Worm (Caenorhabditis elegans): ENCODE data around the gene gtl-2.
"Not testable (repeated sequence)": the region's sequence is repeated elsewhere in the genome, so short reads cannot be mapped to it uniquely, and the experiment has no call there.

gtl-2 gene

DNA sequence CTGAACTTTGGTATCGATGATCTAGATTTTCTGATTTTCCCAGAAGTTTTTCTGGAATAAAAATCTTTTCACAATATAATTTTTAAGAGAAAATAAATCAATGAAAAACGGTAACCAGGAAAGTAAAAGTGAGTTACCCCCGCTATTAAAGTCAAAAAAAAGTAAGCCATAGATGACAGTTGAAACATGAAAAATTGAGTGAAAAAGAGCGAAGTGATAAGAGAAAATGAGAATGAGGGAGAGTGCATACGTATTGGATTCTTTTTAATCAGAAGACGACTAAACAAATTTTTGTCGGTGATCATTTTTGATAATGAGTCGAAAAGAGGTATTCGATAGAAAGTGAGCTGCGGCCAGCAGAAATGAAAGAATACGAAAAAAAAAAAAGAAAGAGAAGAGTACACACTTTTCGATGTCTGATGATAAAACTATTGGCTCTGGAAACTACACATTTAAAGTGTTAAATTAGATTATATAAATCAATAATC is 13.7 kb upstream of the gtl-2 start, which contains the start of gene gtl-1 (continued):
- TF ChIP-seq daf-12 (tag; optimal IDR thresholded peaks at IDR 0.05) (no peak), ZK546.5 (tag; optimal IDR thresholded peaks at IDR 0.05) (no peak), nhr-77 (tag; optimal IDR thresholded peaks at IDR 0.05) (no peak), F44E2.7 (GFP tag; IDR thresholded peaks at IDR 0.05) (no peak), arid-1 (GFP tag; conservative IDR thresholded peaks at IDR 0.05) (0 out of 2 replicates have a peak, but pooled peaks have one; percentile 9), mdt-29 (GFP tag; IDR thresholded peaks at IDR 0.05) (no peak), mes-2 (tag; optimal IDR thresholded peaks at IDR 0.05; ENCODE audit: poor library complexity, severe bottlenecking) (no peak), lin-13 (GFP tag; optimal IDR thresholded peaks at IDR 0.05) (no peak), mxl-2 (GFP tag; conservative IDR thresholded peaks at IDR 0.05) (no peak), dmd-6 (GFP tag; IDR thresholded peaks at IDR 0.05) (peak; percentile 73), hlh-11 (tag; optimal IDR thresholded peaks at IDR 0.05) (peak; percentile 45), aly-2 (tag; optimal IDR thresholded peaks at IDR 0.05) (no peak)

DNA sequence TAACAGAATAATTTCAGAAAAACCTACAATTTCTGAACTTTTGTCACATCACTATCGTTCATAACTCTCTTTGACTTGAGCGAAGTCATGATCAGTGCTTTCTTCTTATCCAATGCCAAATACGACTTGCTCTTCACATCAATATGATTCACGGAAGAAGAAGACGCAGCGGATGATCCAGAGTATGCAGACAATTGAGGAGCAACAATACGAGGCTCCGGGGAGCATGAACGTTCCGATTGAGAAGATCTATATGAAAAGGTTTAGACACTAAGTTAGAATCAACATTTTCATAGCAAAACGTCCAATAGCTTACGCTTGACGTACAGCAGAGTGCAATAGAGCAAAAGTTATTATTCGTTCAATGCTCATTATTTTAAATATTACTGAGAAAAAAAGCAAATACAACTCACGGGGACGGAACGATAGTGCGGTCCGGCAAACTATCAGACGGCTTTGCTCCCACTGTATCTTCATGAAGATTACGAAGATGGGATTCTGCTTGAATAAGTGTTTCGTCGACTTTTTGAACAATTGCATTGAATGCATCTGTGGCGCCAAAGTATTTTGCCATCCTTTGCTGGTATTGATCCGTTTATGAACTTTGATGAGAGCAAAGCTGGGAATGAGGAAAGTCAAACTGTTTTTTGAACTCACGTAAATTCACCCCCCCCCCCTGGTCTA is 12.6 kb upstream of the gtl-2 start, which contains the start of gene C05C12.5:
Gene C05C12.5, minus strand, starts transcription at position 642 of the 684 bp plus-strand sequence.
- TF ChIP-seq aha-1 (tag) (peak; percentile 91), unc-62 (GFP tag; optimal IDR thresholded peaks at IDR 0.05 in 1 of 2) (peak in 1 of 2 experiments; percentile 88), unc-62 (tag; optimal IDR thresholded peaks at IDR 0.05) (no peak), nhr-41 (GFP tag; IDR thresholded peaks at IDR 0.05) (no peak), ZK337.2 (GFP tag; IDR thresholded peaks at IDR 0.05) (no peak), mxl-2 (GFP tag; conservative IDR thresholded peaks at IDR 0.05) (no peak), tag-97 (GFP tag; IDR thresholded peaks at IDR 0.05) (no peak)

DNA sequence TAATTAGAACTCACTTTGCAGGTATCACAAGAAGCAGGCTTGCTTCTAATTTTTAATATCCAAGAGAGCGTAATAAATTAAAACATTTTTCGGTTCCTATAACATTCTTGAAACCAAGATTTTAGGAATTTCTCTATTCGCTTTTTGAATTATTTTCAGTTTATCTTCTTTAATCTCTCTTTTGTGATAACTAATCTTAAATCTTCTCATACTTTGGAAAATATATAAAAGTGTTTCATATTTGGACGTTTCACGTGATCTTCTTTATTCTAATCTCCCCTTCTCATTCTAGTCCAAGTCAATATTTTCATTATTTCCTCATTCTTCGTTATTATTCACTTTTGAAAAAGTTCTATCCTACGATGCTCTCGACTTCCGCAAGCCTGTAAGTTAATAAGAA is 11.7 kb upstream of the gtl-2 start, which contains the start of gene F54D1.1:
Gene F54D1.1, plus strand, starts transcription at position 301 of the 400 bp plus-strand sequence.
- TF ChIP-seq fkh-10 (GFP tag; optimal IDR thresholded peaks at IDR 0.05) (no peak), ztf-11 (tag; optimal IDR thresholded peaks at IDR 0.05) (no peak), dmd-6 (GFP tag; IDR thresholded peaks at IDR 0.05) (no peak), zip-2 (tag; optimal IDR thresholded peaks at IDR 0.05) (no peak), cey-2 (tag; optimal IDR thresholded peaks at IDR 0.05; ENCODE audit: borderline replicate concordance, insufficient read depth) (no peak), lin-15B (tag; optimal IDR thresholded peaks at IDR 0.05) (no peak), nhr-102 (tag; optimal IDR thresholded peaks at IDR 0.05) (no peak), nhr-111 (GFP tag; optimal IDR thresholded peaks at IDR 0.05) (no peak), php-3 (GFP tag; IDR thresholded peaks at IDR 0.05) (no peak), gei-8 (GFP tag; optimal IDR thresholded peaks at IDR 0.05) (no peak), tra-1 (GFP tag; IDR thresholded peaks at IDR 0.05) (no peak), attf-4 (tag; optimal IDR thresholded peaks at IDR 0.05) (no peak), Y5F2A.4 (GFP tag; optimal IDR thresholded peaks at IDR 0.05) (no peak), sdz-12 (GFP tag; optimal IDR thresholded peaks at IDR 0.05) (no peak), aha-1 (tag) (no peak), ceh-28 (tag; optimal IDR thresholded peaks at IDR 0.05) (no peak)

DNA sequence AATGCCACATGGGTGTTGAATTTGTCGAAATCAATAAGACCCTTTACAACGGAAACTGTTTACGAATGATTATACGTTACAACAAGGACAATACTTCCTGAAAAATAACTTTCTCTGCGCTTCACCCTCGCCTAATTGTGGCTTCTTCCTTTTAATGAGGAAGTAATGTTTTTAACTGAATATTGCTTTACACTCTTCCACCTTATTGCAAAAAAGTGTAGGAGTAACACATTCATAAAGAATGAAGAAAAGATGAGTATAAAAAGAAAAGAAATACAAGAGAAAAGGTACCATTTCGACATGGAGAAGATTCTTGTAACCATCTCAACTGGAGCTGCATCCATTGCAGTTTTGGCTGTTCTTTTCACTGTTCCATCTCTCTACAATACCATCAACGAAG is 10.2 kb upstream of the gtl-2 start, which contains the start of gene col-126:
Gene col-126, plus strand, starts transcription at position 301 of the 400 bp plus-strand sequence.
- TF ChIP-seq zip-2 (tag; optimal IDR thresholded peaks at IDR 0.05); ztf-11 (tag; optimal IDR thresholded peaks at IDR 0.05); Y75B8A.6 (GFP tag; IDR thresholded peaks at IDR 0.05): not testable (repeated sequence)

DNA sequence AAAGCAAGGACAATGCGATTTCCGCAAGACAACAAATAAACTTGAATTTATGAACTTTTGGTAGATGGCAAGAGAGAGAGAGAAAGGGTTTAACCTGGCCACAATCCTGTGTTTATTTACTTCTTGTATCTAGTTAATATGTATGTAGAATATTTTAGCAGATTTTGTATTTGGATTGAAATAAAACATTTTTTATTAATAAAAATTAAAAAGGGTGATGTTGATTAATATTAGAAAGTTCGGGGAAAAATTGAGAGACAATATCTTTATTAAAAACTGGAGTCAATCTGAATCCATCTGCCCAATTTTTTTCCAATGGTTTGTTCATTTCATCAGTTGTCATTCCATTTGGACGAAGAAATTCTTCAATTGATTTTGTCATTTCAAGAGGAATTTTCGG is 7.2 kb upstream of the gtl-2 start, which contains the start of gene col-127:
Gene col-127, minus strand, starts transcription at position 101 of the 400 bp plus-strand sequence.
- TF ChIP-seq lin-15B (tag; optimal IDR thresholded peaks at IDR 0.05) (no peak), D1046.2 (GFP tag; IDR thresholded peaks at IDR 0.05) (no peak), ztf-11 (tag; optimal IDR thresholded peaks at IDR 0.05) (no peak), ztf-7 (tag; optimal IDR thresholded peaks at IDR 0.05) (no peak), nhr-102 (tag; optimal IDR thresholded peaks at IDR 0.05) (no peak), dmd-6 (GFP tag; IDR thresholded peaks at IDR 0.05) (no peak), nhr-41 (GFP tag; IDR thresholded peaks at IDR 0.05) (no peak), ZK546.5 (tag; optimal IDR thresholded peaks at IDR 0.05) (no peak), tra-1 (GFP tag; IDR thresholded peaks at IDR 0.05) (no peak), zip-11 (GFP tag; IDR thresholded peaks at IDR 0.05) (no peak), set-16 (GFP tag; IDR thresholded peaks at IDR 0.05) (no peak), ZK337.2 (GFP tag; IDR thresholded peaks at IDR 0.05) (no peak), lin-38 (GFP tag; IDR thresholded peaks at IDR 0.05) (no peak), dve-1 (tag; optimal IDR thresholded peaks at IDR 0.05; ENCODE audit: insufficient read depth) (no peak), zag-1 (tag; optimal IDR thresholded peaks at IDR 0.05) (no peak), attf-4 (tag; optimal IDR thresholded peaks at IDR 0.05) (no peak), R02D3.7 (tag; optimal IDR thresholded peaks at IDR 0.05) (no peak), ceh-32 (tag; optimal IDR thresholded peaks at IDR 0.05; ENCODE audit: poor library complexity) (no peak), mdt-29 (GFP tag; IDR thresholded peaks at IDR 0.05) (no peak)
